Worm (Caenorhabditis elegans) whole organism, early embryonic: ENCODE data around the gene W06H8.2.

ENCODE experiments used
- B0310.2 ChIP-seq: sonication (generic microtip); optimal IDR thresholded peaks from 2 replicates; lab custom pipeline; 2016; ENCODE audit warnings: mild to moderate bottlenecking, missing genetic modification characterization, missing compliant biosample characterization
- F13C5.2 ChIP-seq: sonication (generic microtip); optimal IDR thresholded peaks from 2 replicates; lab custom pipeline; 2017; ENCODE audit warnings: mild to moderate bottlenecking, missing genetic modification characterization, inconsistent platforms, missing compliant biosample characterization
- aly-1 ChIP-seq: sonication (generic microtip); optimal IDR thresholded peaks from 2 replicates; lab custom pipeline; 2016; ENCODE audit warnings: missing genetic modification characterization, missing compliant biosample characterization
- ama-1 ChIP-seq: fragments of 150-350 bp; optimal IDR thresholded peaks from 2 replicates; lab custom pipeline; 2014
- ceh-13 ChIP-seq: fragments of 200-800 bp; sonication (Bioruptor generic); optimal IDR thresholded peaks from 2 replicates; lab custom pipeline; 2018; ENCODE audit warnings: mild to moderate bottlenecking, missing genetic modification characterization, missing compliant biosample characterization
- ceh-36 ChIP-seq: sonication (generic microtip); optimal IDR thresholded peaks from 2 replicates; lab custom pipeline; 2016; ENCODE audit warnings: missing genetic modification characterization, inconsistent platforms, missing compliant biosample characterization
- ets-7 ChIP-seq: sonication (generic microtip); optimal IDR thresholded peaks from 2 replicates; lab custom pipeline; 2016; ENCODE audit warnings: missing genotype, missing genetic modification characterization, missing compliant biosample characterization
- flt-1 ChIP-seq: fragments of 200-800 bp; sonication (Bioruptor generic); IDR thresholded peaks from 2 replicates; pipeline ENCODE4 v1.3.6; 2022; ENCODE audit warnings: missing genetic modification characterization, missing compliant biosample characterization
- hmbx-1 ChIP-seq: sonication (generic microtip); optimal IDR thresholded peaks from 2 replicates; lab custom pipeline; 2016; ENCODE audit warnings: mild to moderate bottlenecking, missing genetic modification characterization, missing compliant biosample characterization
- hmg-4 ChIP-seq: fragments of 200-800 bp; sonication (Bioruptor generic); optimal IDR thresholded peaks from 2 replicates; lab custom pipeline; 2018; ENCODE audit warnings: mild to moderate bottlenecking, missing genetic modification characterization, missing compliant biosample characterization
- hnd-1 ChIP-seq: sonication (generic microtip); optimal IDR thresholded peaks from 2 replicates; lab custom pipeline; 2016; ENCODE audit warnings: missing genetic modification characterization, missing compliant biosample characterization
- pes-1 ChIP-seq: fragments of 200-800 bp; sonication (Bioruptor generic); IDR thresholded peaks from 2 replicates; pipeline ENCODE4 v1.3.6; 2022; ENCODE audit warnings: missing genetic modification reagents, missing genetic modification characterization, missing compliant biosample characterization
- scrt-1 ChIP-seq: fragments of 200-800 bp; sonication (Bioruptor generic); IDR thresholded peaks from 2 replicates; pipeline ENCODE4 v1.3.6; 2022; ENCODE audit warnings: missing genetic modification characterization, missing compliant biosample characterization
- sea-1 ChIP-seq: fragments of 200-800 bp; sonication (Bioruptor generic); conservative IDR thresholded peaks from 2 replicates; pipeline ENCODE4 v1.3.6; 2022; ENCODE audit warnings: missing genetic modification characterization, missing compliant biosample characterization
- tbx-11 ChIP-seq: fragments of 200-800 bp; sonication (Bioruptor generic); IDR thresholded peaks from 2 replicates; pipeline ENCODE4 v1.3.6; 2022; ENCODE audit warnings: missing genetic modification characterization, missing compliant biosample characterization
- tbx-37 ChIP-seq: fragments of 200-800 bp; sonication (Bioruptor generic); conservative IDR thresholded peaks from 2 replicates; pipeline ENCODE4 v1.3.6; 2022; ENCODE audit warnings: missing genetic modification reagents, missing genetic modification characterization, missing compliant biosample characterization
- tra-4 ChIP-seq: sonication (generic microtip); optimal IDR thresholded peaks from 2 replicates; lab custom pipeline; 2017; ENCODE audit warnings: missing genetic modification characterization, missing compliant biosample characterization

Gene W06H8.2

DNA sequence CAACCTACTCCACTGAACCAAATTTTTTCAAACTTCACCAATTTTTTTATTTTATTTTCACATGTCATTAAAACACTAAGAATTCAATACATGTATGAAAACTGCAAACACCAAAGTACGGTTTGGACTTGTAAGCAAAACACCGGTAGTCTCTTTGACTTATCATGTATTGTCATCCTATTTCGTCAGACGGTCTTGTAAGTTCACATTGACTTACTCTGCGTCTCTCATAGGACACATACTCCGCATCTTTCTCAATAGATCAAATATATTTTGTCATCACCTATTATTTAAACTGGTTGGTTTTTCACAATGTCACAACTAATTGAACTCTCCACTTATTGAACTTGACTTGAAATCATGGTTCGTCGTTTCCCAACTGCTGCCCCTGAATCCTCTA lies at the start of gene W06H8.2:
Gene W06H8.2, plus strand, starts transcription at position 258 of the 400 bp plus-strand sequence.
- TF ChIP-seq pes-1 (GFP tag; lab: Robert Waterston, UW) (no peak), hnd-1 (tag; lab: Kevin White, UChicago) (no peak), hmbx-1 (no peak), hmg-4 (GFP tag; lab: Kevin White, UChicago) (no peak), scrt-1 (no peak), ets-7 (tag; lab: Kevin White, UChicago) (no peak), ceh-36 (tag; lab: Kevin White, UChicago) (no peak), tra-4 (tag; lab: Kevin White, UChicago) (no peak), ceh-13 (GFP tag; lab: Kevin White, UChicago) (no peak), B0310.2 (tag; lab: Kevin White, UChicago) (no peak), flt-1 (GFP tag; lab: Robert Waterston, UW) (no peak), F13C5.2 (no peak), sea-1 (GFP tag; lab: Robert Waterston, UW) (no peak), tbx-37 (GFP tag; lab: Robert Waterston, UW) (no peak)

DNA sequence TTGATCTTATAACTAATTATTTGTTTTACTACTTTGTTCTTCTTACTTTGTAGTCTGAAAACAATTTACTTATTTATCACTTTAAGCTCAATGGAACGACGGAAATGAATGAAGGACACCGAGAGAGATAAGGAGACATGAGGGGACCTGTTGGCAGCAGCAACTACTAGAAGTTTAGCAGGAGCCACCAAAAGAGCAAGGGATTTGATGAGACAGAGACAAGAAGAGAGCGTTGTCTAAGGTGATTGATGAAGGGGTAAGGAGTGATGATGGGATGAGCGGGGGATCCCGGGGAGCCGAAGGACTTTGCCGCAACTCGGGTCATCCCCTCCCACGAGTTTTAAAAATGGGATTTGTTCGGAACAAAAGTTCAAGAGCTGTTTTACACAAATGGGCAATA lies 4.0 kb upstream of the W06H8.2 start, which contains the start of gene ttn-1:
Gene ttn-1, minus strand, starts transcription at position 60 of the 400 bp plus-strand sequence.
- TF ChIP-seq tbx-11 (GFP tag; lab: Robert Waterston, UW) (no peak), aly-1 (tag; lab: Kevin White, UChicago) (no peak), tra-4 (tag; lab: Kevin White, UChicago) (no peak), flt-1 (GFP tag; lab: Robert Waterston, UW) (no peak), pes-1 (GFP tag; lab: Robert Waterston, UW) (no peak), ceh-13 (GFP tag; lab: Kevin White, UChicago) (no peak), F13C5.2 (no peak), scrt-1 (no peak), sea-1 (GFP tag; lab: Robert Waterston, UW) (no peak), hmbx-1 (no peak), hnd-1 (tag; lab: Kevin White, UChicago) (no peak), ceh-36 (tag; lab: Kevin White, UChicago) (no peak)

DNA sequence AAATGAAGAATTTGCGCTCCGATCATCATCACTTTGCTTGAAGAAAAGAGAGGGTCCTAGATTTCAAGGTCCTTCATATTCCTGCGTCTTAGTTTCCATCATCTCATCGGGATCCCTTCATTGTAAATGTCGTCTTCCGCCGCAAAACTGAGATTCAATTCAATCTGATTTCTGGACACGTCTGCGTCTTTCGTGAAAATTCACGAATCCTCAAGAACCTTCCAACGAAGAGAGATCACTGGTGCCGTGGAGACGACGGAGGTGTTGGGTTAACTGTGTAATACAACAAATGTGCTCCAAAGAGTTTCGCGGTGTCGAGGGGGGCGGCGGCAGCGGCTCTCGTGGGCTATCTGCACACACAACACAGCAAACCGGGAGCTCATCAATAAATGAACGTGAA lies 2.5 kb upstream of the W06H8.2 start:
- TF ChIP-seq aly-1 (tag; lab: Kevin White, UChicago), result no peak
- no peak for TF ChIP-seq ceh-36 (tag; lab: Kevin White, UChicago)
- TF ChIP-seq hmbx-1, result no peak
- no peak for TF ChIP-seq hnd-1 (tag; lab: Kevin White, UChicago)
- TF ChIP-seq tra-4 (tag; lab: Kevin White, UChicago), result no peak
- TF ChIP-seq ama-1 (lab: Kevin White, UChicago), result no peak
- no peak for TF ChIP-seq hmg-4 (GFP tag; lab: Kevin White, UChicago)
- TF ChIP-seq tbx-11 (GFP tag; lab: Robert Waterston, UW), result no peak
- TF ChIP-seq scrt-1, result no peak
- TF ChIP-seq ceh-13 (GFP tag; lab: Kevin White, UChicago), result no peak
- TF ChIP-seq tbx-37 (GFP tag; lab: Robert Waterston, UW), result no peak
- TF ChIP-seq B0310.2 (tag; lab: Kevin White, UChicago), result no peak
- no peak for TF ChIP-seq ets-7 (tag; lab: Kevin White, UChicago)

DNA sequence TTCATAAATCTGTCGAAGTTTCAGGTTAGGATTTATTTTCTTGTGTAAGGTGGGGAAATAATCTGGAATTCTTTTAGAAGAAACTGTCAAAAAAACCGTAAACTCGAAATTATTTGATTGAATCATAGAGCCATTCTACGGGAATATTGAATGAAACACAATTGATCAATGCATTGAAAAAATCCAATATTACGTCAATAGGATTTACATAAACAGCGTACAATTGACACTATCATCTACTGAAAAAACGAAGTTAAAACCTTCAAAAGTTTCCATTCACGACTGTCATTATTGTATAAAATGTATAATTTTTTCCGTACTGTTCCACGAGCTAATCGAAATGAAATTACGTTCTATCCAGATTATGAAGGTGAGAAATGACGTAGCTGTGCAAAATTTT lies 2.0 kb downstream of the W06H8.2 start, which contains the start of gene rme-1:
Gene rme-1, plus strand, starts transcription at position 301 of the 400 bp plus-strand sequence.
- TF ChIP-seq scrt-1 (no peak), F13C5.2 (no peak), sea-1 (GFP tag; lab: Robert Waterston, UW) (no peak)

DNA sequence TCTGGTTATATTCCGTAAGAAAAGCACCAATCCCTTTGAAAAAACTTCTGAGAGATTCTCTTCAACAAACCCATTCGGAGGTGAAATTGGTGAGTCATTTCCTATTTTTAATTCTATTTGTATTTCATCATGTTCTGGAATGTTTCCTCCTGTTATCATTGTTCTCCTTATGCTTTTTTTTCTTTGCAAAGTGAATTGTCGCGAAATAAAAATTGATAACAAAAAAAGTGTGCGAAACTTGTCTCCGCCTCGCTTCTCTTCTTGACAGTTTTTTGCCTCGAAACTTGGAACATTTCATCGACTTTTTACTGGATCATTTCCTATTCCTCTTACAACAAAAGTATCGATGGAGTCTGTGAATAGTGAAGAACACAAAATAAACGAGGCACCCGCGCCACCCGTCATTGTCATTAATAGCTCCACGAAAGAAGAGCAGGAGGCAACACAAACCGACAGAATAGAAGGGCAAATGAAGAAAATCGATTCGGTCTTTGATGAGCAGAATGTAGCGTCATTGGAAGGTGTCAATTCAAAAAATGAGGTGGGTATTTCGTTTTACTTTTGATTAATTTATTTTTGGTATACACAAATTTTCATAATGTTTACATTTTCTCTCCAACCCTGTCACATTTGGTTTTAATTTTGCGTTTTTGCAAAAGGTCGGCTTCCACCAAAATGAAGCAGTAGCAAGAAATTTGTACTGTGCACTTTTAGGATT lies 3.5 kb downstream of the W06H8.2 start:
- TF ChIP-seq flt-1 (GFP tag; lab: Robert Waterston, UW) (no peak), B0310.2 (tag; lab: Kevin White, UChicago) (no peak), tbx-37 (GFP tag; lab: Robert Waterston, UW) (no peak), pes-1 (GFP tag; lab: Robert Waterston, UW) (no peak), hmbx-1 (no peak), hmg-4 (GFP tag; lab: Kevin White, UChicago) (no peak), ama-1 (lab: Kevin White, UChicago) (no peak), sea-1 (GFP tag; lab: Robert Waterston, UW) (no peak), aly-1 (tag; lab: Kevin White, UChicago) (no peak), ceh-36 (tag; lab: Kevin White, UChicago) (no peak), tra-4 (tag; lab: Kevin White, UChicago) (no peak), ets-7 (tag; lab: Kevin White, UChicago) (no peak), scrt-1 (no peak), ceh-13 (GFP tag; lab: Kevin White, UChicago) (no peak), tbx-11 (GFP tag; lab: Robert Waterston, UW) (no peak), hnd-1 (tag; lab: Kevin White, UChicago) (no peak), F13C5.2 (no peak)

DNA sequence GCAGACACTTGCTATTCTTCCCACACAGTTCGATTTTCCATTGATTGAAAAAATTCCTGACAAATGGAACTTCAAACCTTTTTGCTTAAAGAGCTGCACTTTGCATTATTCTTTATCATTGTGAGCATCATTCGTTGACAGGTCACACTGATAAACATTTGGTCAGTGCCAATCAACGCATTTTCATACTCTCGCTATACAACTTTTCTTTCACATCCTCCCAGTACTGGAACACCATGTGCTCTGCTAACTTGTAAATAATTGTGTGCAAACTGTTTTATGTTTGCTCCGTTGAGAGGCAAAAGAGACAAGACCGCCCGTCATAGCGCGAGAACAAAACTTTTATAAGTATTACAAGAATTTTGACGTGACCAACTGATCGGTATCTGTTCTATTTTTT lies 5.0 kb downstream of the W06H8.2 start:
- TF ChIP-seq ets-7 (tag; lab: Kevin White, UChicago) (no peak), ama-1 (lab: Kevin White, UChicago) (no peak), scrt-1 (no peak), ceh-13 (GFP tag; lab: Kevin White, UChicago) (no peak), ceh-36 (tag; lab: Kevin White, UChicago) (no peak), tbx-37 (GFP tag; lab: Robert Waterston, UW) (no peak), hmg-4 (GFP tag; lab: Kevin White, UChicago) (no peak), F13C5.2 (no peak), B0310.2 (tag; lab: Kevin White, UChicago) (no peak), tra-4 (tag; lab: Kevin White, UChicago) (no peak), hnd-1 (tag; lab: Kevin White, UChicago) (no peak), aly-1 (tag; lab: Kevin White, UChicago) (no peak), pes-1 (GFP tag; lab: Robert Waterston, UW) (no peak)

DNA sequence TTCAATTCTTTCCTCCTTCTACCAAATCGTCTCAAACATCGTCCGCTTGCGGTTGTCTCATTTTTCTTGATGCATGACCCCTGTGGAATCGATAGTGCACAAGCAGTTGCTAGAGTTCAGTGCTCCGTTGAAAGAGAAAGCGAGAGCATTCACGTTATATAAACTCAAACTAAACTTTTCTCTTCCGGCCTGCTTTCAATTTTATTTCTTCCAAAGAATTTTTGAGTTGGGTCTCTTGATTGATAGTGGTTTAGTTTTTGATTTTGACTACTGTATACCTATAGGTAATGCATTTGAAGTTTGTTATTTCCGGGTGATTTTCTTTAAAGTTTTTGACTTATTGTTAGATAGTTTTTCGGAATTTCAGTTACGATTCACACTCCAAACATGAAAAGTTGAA lies 6.0 kb downstream of the W06H8.2 start:
- TF ChIP-seq tra-4 (tag; lab: Kevin White, UChicago) (no peak), hmg-4 (GFP tag; lab: Kevin White, UChicago) (no peak), aly-1 (tag; lab: Kevin White, UChicago) (no peak), ama-1 (lab: Kevin White, UChicago) (no peak), ceh-13 (GFP tag; lab: Kevin White, UChicago) (no peak), B0310.2 (tag; lab: Kevin White, UChicago) (no peak), scrt-1 (no peak), tbx-11 (GFP tag; lab: Robert Waterston, UW) (no peak), sea-1 (GFP tag; lab: Robert Waterston, UW) (no peak)
